Fruit fly (Drosophila melanogaster) whole organism, embryonic: Measurements from ENCODE around the gene tok.

Source experiments
- Atf-2 ChIP-seq: fragments of 200-800 bp; sonication (Bioruptor generic); optimal IDR thresholded peaks from 2 replicates; lab custom pipeline; 2016; ENCODE audit warnings: missing biosample characterization, missing genetic modification characterization
- C15 ChIP-seq: fragments of 200-800 bp; sonication (Bioruptor generic); IDR thresholded peaks from 3 replicates; pipeline ENCODE4 v1.3.6; 2022; ENCODE audit warnings: missing biosample characterization, missing genetic modification characterization
- CG10321 ChIP-seq: fragments of 200-800 bp; sonication (Bioruptor generic); IDR thresholded peaks from 2 replicates; pipeline ENCODE4 v1.3.6; 2022; ENCODE audit warnings: missing biosample characterization, missing genetic modification characterization
- CG10462 ChIP-seq: fragments of 200-800 bp; sonication (Bioruptor generic); optimal IDR thresholded peaks from 2 replicates; lab custom pipeline; 2016; ENCODE audit warnings: missing biosample characterization, missing genetic modification characterization
- CG11093 ChIP-seq: fragments of 200-800 bp; sonication (Bioruptor generic); IDR thresholded peaks from 3 replicates; pipeline ENCODE4 v1.3.6; 2022; ENCODE audit warnings: missing biosample characterization, missing genetic modification characterization
- CG11247 ChIP-seq: fragments of 200-800 bp; sonication (Bioruptor generic); IDR thresholded peaks from 2 replicates; pipeline ENCODE4 v1.3.6; 2022; ENCODE audit warnings: missing biosample characterization, missing genetic modification characterization
- CG12391 ChIP-seq: fragments of 200-800 bp; sonication (Bioruptor generic); optimal IDR thresholded peaks from 3 replicates; lab custom pipeline; 2018; ENCODE audit warnings: missing biosample characterization, mild to moderate bottlenecking, missing genetic modification characterization, moderate library complexity
- CG13775 ChIP-seq: fragments of 200-800 bp; sonication (Bioruptor generic); optimal IDR thresholded peaks from 3 replicates; lab custom pipeline; 2017; ENCODE audit warnings: missing biosample characterization, mild to moderate bottlenecking, missing genetic modification characterization
- CG14050 ChIP-seq: fragments of 200-800 bp; sonication (Bioruptor generic); IDR thresholded peaks from 3 replicates; pipeline ENCODE4 v1.3.6; 2022; ENCODE audit warnings: missing biosample characterization, missing genetic modification characterization
- CG15514 ChIP-seq: fragments of 200-800 bp; sonication (Bioruptor generic); optimal IDR thresholded peaks from 3 replicates; lab custom pipeline; 2017; ENCODE audit warnings: missing biosample characterization, missing genetic modification characterization, mild to moderate bottlenecking, moderate library complexity, missing genetic modification reagents
- CG16863 ChIP-seq: fragments of 200-800 bp; sonication (Bioruptor generic); optimal IDR thresholded peaks from 3 replicates; lab custom pipeline; 2016; ENCODE audit warnings: missing biosample characterization, missing genetic modification characterization
- CG17359 ChIP-seq: fragments of 200-800 bp; sonication (Bioruptor generic); optimal IDR thresholded peaks from 3 replicates; lab custom pipeline; 2018; ENCODE audit warnings: missing biosample characterization, mild to moderate bottlenecking, missing genetic modification characterization, moderate library complexity
- CG3065 ChIP-seq: fragments of 200-800 bp; sonication (Bioruptor generic); optimal IDR thresholded peaks from 2 replicates; lab custom pipeline; 2016; ENCODE audit warnings: missing biosample characterization, missing genetic modification characterization
- CG3726 ChIP-seq: fragments of 200-800 bp; sonication (Bioruptor generic); IDR thresholded peaks from 3 replicates; pipeline ENCODE4, ENCODE4 v1.3.6; 2022; ENCODE audit warnings: missing biosample characterization, missing genetic modification characterization
- CG4282 ChIP-seq: fragments of 200-800 bp; sonication (Bioruptor generic); optimal IDR thresholded peaks from 2 replicates; lab custom pipeline; 2016; ENCODE audit warnings: missing biosample characterization, missing genetic modification characterization
- CG4424 ChIP-seq: fragments of 200-800 bp; sonication (Bioruptor generic); optimal IDR thresholded peaks from 3 replicates; lab custom pipeline; 2016; ENCODE audit warnings: missing biosample characterization, missing genetic modification characterization
- CG4707 ChIP-seq: fragments of 200-800 bp; sonication (Bioruptor generic); optimal IDR thresholded peaks from 2 replicates; lab custom pipeline; 2018; ENCODE audit warnings: missing biosample characterization, mild to moderate bottlenecking, missing genetic modification characterization, moderate library complexity
- CG4854 ChIP-seq: fragments of 200-800 bp; sonication (Bioruptor generic); optimal IDR thresholded peaks from 2 replicates; lab custom pipeline; 2016; ENCODE audit warnings: missing biosample characterization, missing genetic modification characterization, inconsistent platforms
- CG6683 ChIP-seq: fragments of 200-800 bp; sonication (Bioruptor generic); optimal IDR thresholded peaks from 2 replicates; lab custom pipeline; 2017; ENCODE audit warnings: missing biosample characterization, mild to moderate bottlenecking, missing genetic modification characterization, missing genetic modification reagents
- CG6689 ChIP-seq: fragments of 200-800 bp; sonication (Bioruptor generic); IDR thresholded peaks from 2 replicates; pipeline ENCODE4 v1.3.6; 2022; ENCODE audit warnings: missing biosample characterization, missing genetic modification characterization
- CG6765 ChIP-seq: fragments of 200-800 bp; sonication (Bioruptor generic); optimal IDR thresholded peaks from 3 replicates; lab custom pipeline; 2017; ENCODE audit warnings: missing biosample characterization, mild to moderate bottlenecking, missing genetic modification characterization
- CG7271 ChIP-seq: fragments of 200-800 bp; sonication (Bioruptor generic); optimal IDR thresholded peaks from 2 replicates; lab custom pipeline; 2018; ENCODE audit warnings: missing biosample characterization, mild to moderate bottlenecking, missing genetic modification characterization, moderate library complexity
- CG7786 ChIP-seq: fragments of 200-800 bp; sonication (Bioruptor generic); optimal IDR thresholded peaks from 2 replicates; lab custom pipeline; 2016; ENCODE audit warnings: missing biosample characterization, missing genetic modification characterization
- CHES-1-like ChIP-seq: fragments of 200-800 bp; sonication (Bioruptor generic); optimal IDR thresholded peaks from 2 replicates; lab custom pipeline; 2016; ENCODE audit warnings: missing biosample characterization, missing genetic modification characterization
- CoRest ChIP-seq: fragments of 200-800 bp; sonication (Bioruptor generic); optimal IDR thresholded peaks from 3 replicates; lab custom pipeline; 2018; ENCODE audit warnings: missing biosample characterization, mild to moderate bottlenecking, missing genetic modification characterization, moderate library complexity
- Deaf1 ChIP-seq: fragments of 200-800 bp; optimal IDR thresholded peaks from 3 replicates; lab custom pipeline; 2019; ENCODE audit warnings: missing biosample characterization, mild to moderate bottlenecking, missing genetic modification characterization, moderate library complexity
- Dip3 ChIP-seq: fragments of 200-800 bp; sonication (Bioruptor generic); optimal IDR thresholded peaks from 3 replicates; lab custom pipeline; 2016; ENCODE audit warnings: missing biosample characterization, missing genetic modification characterization
- ERR ChIP-seq: fragments of 200-800 bp; sonication (Bioruptor generic); optimal IDR thresholded peaks from 2 replicates; lab custom pipeline; 2016; ENCODE audit warnings: missing biosample characterization, missing genetic modification characterization
- HLH4C ChIP-seq: fragments of 200-800 bp; sonication (Bioruptor generic); IDR thresholded peaks from 3 replicates; pipeline ENCODE4 v1.3.6; 2022; ENCODE audit warnings: missing biosample characterization, missing genetic modification characterization; ENCODE audit not compliant: partially characterized antibody
- Hr78 ChIP-seq, 2 experiments: fragments of 200-800 bp in 1 of 2; fragments of >200 bp in 1 of 2; sonication (Bioruptor generic) in 1 of 2; optimal IDR thresholded peaks; 2 replicates each; lab custom pipeline; 2017 to 2019; ENCODE audit warnings: missing biosample characterization in 2 of 2, missing genetic modification characterization in 2 of 2, mild to moderate bottlenecking in 1 of 2, moderate library complexity in 1 of 2
- MTF-1 ChIP-seq: fragments of 200-800 bp; sonication (Bioruptor generic); optimal IDR thresholded peaks from 2 replicates; lab custom pipeline; 2018; ENCODE audit warnings: missing biosample characterization, mild to moderate bottlenecking, missing genetic modification characterization, borderline replicate concordance
- Mes4 ChIP-seq: fragments of 200-800 bp; sonication (Bioruptor generic); optimal IDR thresholded peaks from 2 replicates; lab custom pipeline; 2016; ENCODE audit warnings: missing biosample characterization, missing genetic modification characterization
- Spps ChIP-seq: fragments of 200-800 bp; sonication (Bioruptor generic); optimal IDR thresholded peaks from 2 replicates; lab custom pipeline; 2018; ENCODE audit warnings: missing biosample characterization, mild to moderate bottlenecking, missing genetic modification characterization
- Sry-δ ChIP-seq: fragments of 200-800 bp; sonication (Bioruptor generic); optimal IDR thresholded peaks from 2 replicates; lab custom pipeline; 2016; ENCODE audit warnings: missing biosample characterization, missing genetic modification characterization
- Xrp1 ChIP-seq: fragments of 200-800 bp; sonication (Bioruptor generic); IDR thresholded peaks from 2 replicates; pipeline ENCODE4 v1.3.6; 2022; ENCODE audit warnings: missing biosample characterization, missing genetic modification characterization
- ara ChIP-seq: fragments of 200-800 bp; sonication (Bioruptor generic); IDR thresholded peaks from 2 replicates; pipeline ENCODE4 v1.3.6; 2022; ENCODE audit warnings: missing biosample characterization, missing genetic modification characterization
- btn ChIP-seq: fragments of 200-800 bp; sonication (Bioruptor generic); optimal IDR thresholded peaks from 2 replicates; lab custom pipeline; 2016; ENCODE audit warnings: missing biosample characterization, missing genetic modification characterization
- crp ChIP-seq, 2 experiments: fragments of 200-800 bp; sonication (Bioruptor generic); optimal IDR thresholded peaks; 2 replicates in 1 of 2; 3 replicates in 1 of 2; lab custom pipeline; 2017; ENCODE audit warnings: missing biosample characterization in 2 of 2, missing genetic modification characterization in 2 of 2, mild to moderate bottlenecking in 1 of 2, moderate library complexity in 1 of 2
- dm ChIP-seq: fragments of 200-800 bp; sonication (Bioruptor generic); optimal IDR thresholded peaks from 3 replicates; lab custom pipeline; 2016; ENCODE audit warnings: missing biosample characterization, missing genetic modification characterization
- emc ChIP-seq: fragments of 200-800 bp; sonication (Bioruptor generic); optimal IDR thresholded peaks from 2 replicates; lab custom pipeline; 2016; ENCODE audit warnings: missing biosample characterization, missing genetic modification characterization
- ewg ChIP-seq: fragments of 200-800 bp; sonication (Bioruptor generic); optimal IDR thresholded peaks from 3 replicates; lab custom pipeline; 2017; ENCODE audit warnings: mild to moderate bottlenecking, missing biosample characterization, missing genetic modification reagents, missing genetic modification characterization
- lbe ChIP-seq: fragments of 200-800 bp; sonication (Bioruptor generic); optimal IDR thresholded peaks from 2 replicates; lab custom pipeline; 2016; ENCODE audit warnings: missing biosample characterization, mild to moderate bottlenecking, missing genetic modification characterization
- lola ChIP-seq, 3 experiments: fragments of >200 bp in 2 of 3; fragments of 200-800 bp in 1 of 3; sonication (Bioruptor generic) in 1 of 3; optimal IDR thresholded peaks; 2 replicates each; lab custom pipeline; 2017 to 2019; ENCODE audit warnings: missing biosample characterization in 3 of 3, missing genetic modification characterization in 3 of 3, mild to moderate bottlenecking in 1 of 3, moderate library complexity in 1 of 3
- pfk ChIP-seq: fragments of 200-800 bp; sonication (Bioruptor generic); optimal IDR thresholded peaks from 2 replicates; lab custom pipeline; 2018; ENCODE audit warnings: missing biosample characterization, mild to moderate bottlenecking, missing genetic modification characterization, moderate library complexity
- pzg ChIP-seq: fragments of 200-800 bp; sonication (Bioruptor generic); optimal IDR thresholded peaks from 3 replicates; lab custom pipeline; 2018; ENCODE audit warnings: missing biosample characterization, mild to moderate bottlenecking, missing genetic modification characterization, moderate library complexity
- sens-2 ChIP-seq: fragments of 200-800 bp; sonication (Bioruptor generic); IDR thresholded peaks from 2 replicates; pipeline ENCODE4 v1.3.6; 2022; ENCODE audit warnings: missing biosample characterization, missing genetic modification characterization
- seq ChIP-seq: fragments of 200-800 bp; sonication (Bioruptor generic); IDR thresholded peaks from 2 replicates; pipeline ENCODE4 v1.3.6; 2022; ENCODE audit warnings: missing biosample characterization, missing genetic modification characterization
- shn ChIP-seq: fragments of 200-800 bp; sonication (Bioruptor generic); optimal IDR thresholded peaks from 3 replicates; lab custom pipeline; 2016; ENCODE audit warnings: missing biosample characterization, missing genetic modification characterization
- tap ChIP-seq: fragments of 200-800 bp; optimal IDR thresholded peaks from 3 replicates; lab custom pipeline; 2019; ENCODE audit warnings: missing biosample characterization, mild to moderate bottlenecking, missing genetic modification characterization, moderate library complexity
- unpg ChIP-seq: fragments of 200-800 bp; sonication (Bioruptor generic); optimal IDR thresholded peaks from 3 replicates; lab custom pipeline; 2018; ENCODE audit warnings: missing biosample characterization, mild to moderate bottlenecking, missing genetic modification characterization, moderate library complexity
- zfh1 ChIP-seq: fragments of 200-800 bp; sonication (Bioruptor generic); IDR thresholded peaks from 3 replicates; pipeline ENCODE4 v1.3.6; 2022; ENCODE audit warnings: missing biosample characterization, missing genetic modification characterization

The tok gene

dm6 chr3R:24753561-24754027 is 34.1 kb downstream of the tok start, which contains the start of gene asp (continued):
- TF ChIP-seq CG6765 (GFP tag; lab: Kevin White, UChicago) (no peak), CG16863 (GFP tag; lab: Kevin White, UChicago) (no peak), crp (GFP tag; optimal IDR thresholded peaks at IDR 0.05; lab: Kevin White, UChicago) (no peak), CG3726 (GFP tag; lab: Robert Waterston, UW) (no peak), CHES-1-like (GFP tag; lab: Kevin White, UChicago) (no peak), pfk (GFP tag; lab: Kevin White, UChicago) (no peak), btn (GFP tag; lab: Kevin White, UChicago) (no peak), unpg (GFP tag; lab: Kevin White, UChicago) (no peak), Deaf1 (tag; lab: Kevin White, UChicago) (no peak), HLH4C (peak; percentile 95), CG4854 (GFP tag; lab: Kevin White, UChicago) (no peak), CG17359 (tag; lab: Kevin White, UChicago) (no peak), lola (GFP tag; optimal IDR thresholded peaks at IDR 0.05; lab: Kevin White, UChicago) (no peak), pzg (peak; percentile 60), ara (no peak), CG14050 (no peak), CG10462 (GFP tag; lab: Kevin White, UChicago) (no peak), Hr78 (GFP tag; optimal IDR thresholded peaks at IDR 0.05; lab: Kevin White, UChicago) (no peak), Sry-δ (peak; percentile 67), Dip3 (no peak), CG4707 (no peak), tap (no peak), CoRest (tag; lab: Kevin White, UChicago) (no peak), CG7786 (no peak), emc (no peak), seq (no peak), ERR (GFP tag; lab: Kevin White, UChicago) (no peak), CG3065 (GFP tag; lab: Kevin White, UChicago) (no peak), CG12391 (tag; lab: Kevin White, UChicago) (peak; percentile 61), CG4424 (no peak), MTF-1 (GFP tag; lab: Kevin White, UChicago) (no peak), C15 (GFP tag; lab: Robert Waterston, UW) (no peak), Spps (no peak), Xrp1 (0 out of 2 replicates have a peak, but pooled peaks have one; percentile 11), dm (GFP tag; lab: Kevin White, UChicago) (no peak), lbe (GFP tag; lab: Kevin White, UChicago) (no peak), CG6683 (GFP tag; lab: Kevin White, UChicago) (no peak), CG7271 (tag; lab: Kevin White, UChicago) (no peak), Mes4 (no peak), CG10321 (GFP tag; lab: Robert Waterston, UW) (no peak), CG11247 (GFP tag; lab: Robert Waterston, UW) (no peak), sens-2 (no peak), CG6689 (GFP tag; lab: Robert Waterston, UW) (no peak), ewg (GFP tag; lab: Kevin White, UChicago) (no peak), CG11093 (GFP tag; lab: Robert Waterston, UW) (no peak), zfh1 (GFP tag; lab: Robert Waterston, UW) (no peak), Atf-2 (GFP tag; lab: Kevin White, UChicago) (no peak), CG15514 (peak; percentile 56), shn (no peak), CG13775 (no peak), CG4282 (GFP tag; lab: Kevin White, UChicago) (no peak)
